Worm (Caenorhabditis elegans): ENCODE measurements around the gene C56G2.22.

ce11 chrIII:6334364-6334763, 11.9 kb upstream of the C56G2.22 start:
- TF ChIP-seq ref-1 (GFP tag; conservative IDR thresholded peaks at IDR 0.05) (no peak), klf-2 (GFP tag; conservative IDR thresholded peaks at IDR 0.05) (no peak), T22C8.4 (GFP tag; IDR thresholded peaks at IDR 0.05) (no peak), flt-1 (GFP tag; IDR thresholded peaks at IDR 0.05) (no peak), ztf-29 (GFP tag; IDR thresholded peaks at IDR 0.05) (no peak), med-1 (GFP tag; optimal IDR thresholded peaks at IDR 0.05; ENCODE audit: insufficient read depth) (no peak)

Measured in whole organism, midembryonic.